Worm (Caenorhabditis elegans) whole organism, late embryonic: ENCODE measurements around the gene clec-233.

Source experiments
- C08G9.2 ChIP-seq: sonication (generic microtip); optimal IDR thresholded peaks from 2 replicates; lab custom pipeline; 2016; ENCODE audit warnings: mild to moderate bottlenecking, missing genetic modification characterization, moderate library complexity, missing compliant biosample characterization
- C38D4.7 ChIP-seq: fragments of 200-800 bp; sonication (Bioruptor generic); optimal IDR thresholded peaks from 2 replicates; lab custom pipeline; 2018; ENCODE audit warnings: mild to moderate bottlenecking, missing genetic modification characterization, moderate library complexity, missing compliant biosample characterization
- F13H6.1 ChIP-seq: sonication (generic microtip); optimal IDR thresholded peaks from 2 replicates; lab custom pipeline; 2016; ENCODE audit warnings: missing genetic modification characterization, missing compliant biosample characterization
- K09A11.1 ChIP-seq: sonication (generic microtip); optimal IDR thresholded peaks from 2 replicates; lab custom pipeline; 2017; ENCODE audit warnings: antibody characterized with exemption, mild to moderate bottlenecking, missing genetic modification characterization, missing compliant biosample characterization; ENCODE audit not compliant: insufficient read depth
- T23F11.4 ChIP-seq: fragments of 200-800 bp; sonication (Bioruptor generic); optimal IDR thresholded peaks from 2 replicates; lab custom pipeline; 2018; ENCODE audit warnings: mild to moderate bottlenecking, missing genetic modification characterization, missing compliant biosample characterization
- ama-1 ChIP-seq: fragments of 150-350 bp; optimal IDR thresholded peaks from 2 replicates; lab custom pipeline; 2014
- ceh-19 ChIP-seq: fragments of 200-800 bp; sonication (Bioruptor generic); optimal IDR thresholded peaks from 2 replicates; lab custom pipeline; 2018; ENCODE audit warnings: mild to moderate bottlenecking, missing genetic modification characterization, missing compliant biosample characterization
- ceh-24 ChIP-seq: sonication (generic microtip); optimal IDR thresholded peaks from 2 replicates; lab custom pipeline; 2016; ENCODE audit warnings: mild to moderate bottlenecking, missing genetic modification characterization, missing compliant biosample characterization
- ceh-30 ChIP-seq: fragments of 150-350 bp; optimal IDR thresholded peaks from 2 replicates; lab custom pipeline; 2014; ENCODE audit warnings: missing biosample characterization, missing genetic modification characterization
- ceh-31 ChIP-seq: sonication (generic microtip); optimal IDR thresholded peaks from 2 replicates; lab custom pipeline; 2016; ENCODE audit warnings: missing genetic modification characterization, missing compliant biosample characterization
- ceh-34 ChIP-seq: sonication (generic microtip); optimal IDR thresholded peaks from 2 replicates; lab custom pipeline; 2016; ENCODE audit warnings: mild to moderate bottlenecking, missing genetic modification characterization, missing compliant biosample characterization
- ceh-48 ChIP-seq: sonication (generic microtip); optimal IDR thresholded peaks from 2 replicates; lab custom pipeline; 2016; ENCODE audit warnings: missing genetic modification characterization, inconsistent platforms, missing compliant biosample characterization
- ceh-9 ChIP-seq: sonication (generic microtip); optimal IDR thresholded peaks from 2 replicates; lab custom pipeline; 2016; ENCODE audit warnings: mild to moderate bottlenecking, missing genetic modification characterization, inconsistent platforms, missing compliant biosample characterization
- elt-2 ChIP-seq: sonication (generic microtip); optimal IDR thresholded peaks from 2 replicates; lab custom pipeline; 2016; ENCODE audit warnings: missing genetic modification reagents, missing genetic modification characterization, missing compliant biosample characterization
- ets-4 ChIP-seq: sonication (generic microtip); optimal IDR thresholded peaks from 2 replicates; lab custom pipeline; 2016; ENCODE audit warnings: missing genetic modification characterization, missing compliant biosample characterization
- gmeb-2 ChIP-seq: sonication (generic microtip); optimal IDR thresholded peaks from 2 replicates; lab custom pipeline; 2016; ENCODE audit warnings: missing genetic modification characterization, inconsistent platforms, missing compliant biosample characterization
- hlh-13 ChIP-seq: fragments of 200-800 bp; sonication (Bioruptor generic); optimal IDR thresholded peaks from 2 replicates; lab custom pipeline; 2018; ENCODE audit warnings: mild to moderate bottlenecking, missing genetic modification characterization, missing compliant biosample characterization
- hlh-8 ChIP-seq: sonication (generic microtip); optimal IDR thresholded peaks from 2 replicates; lab custom pipeline; 2016; ENCODE audit warnings: missing genotype, missing genetic modification characterization, missing compliant biosample characterization
- lim-6 ChIP-seq: sonication (generic microtip); optimal IDR thresholded peaks from 2 replicates; lab custom pipeline; 2016; ENCODE audit warnings: missing genetic modification characterization, missing compliant biosample characterization
- madf-2 ChIP-seq: sonication (generic microtip); optimal IDR thresholded peaks from 2 replicates; lab custom pipeline; 2017; ENCODE audit warnings: missing genetic modification characterization, missing compliant biosample characterization
- mec-3 ChIP-seq: sonication (generic microtip); optimal IDR thresholded peaks from 2 replicates; lab custom pipeline; 2016; ENCODE audit warnings: borderline replicate concordance, missing genetic modification characterization, missing compliant biosample characterization
- nfya-1 ChIP-seq: sonication (generic microtip); optimal IDR thresholded peaks from 2 replicates; lab custom pipeline; 2017; ENCODE audit warnings: missing genetic modification characterization, mild to moderate bottlenecking, missing compliant biosample characterization, antibody characterized with exemption, moderate library complexity
- odd-2 ChIP-seq: sonication (generic microtip); optimal IDR thresholded peaks from 2 replicates; lab custom pipeline; 2017; ENCODE audit warnings: antibody characterized with exemption, mild to moderate bottlenecking, missing genetic modification characterization, missing compliant biosample characterization
- pax-1 ChIP-seq: fragments of 150-350 bp; optimal IDR thresholded peaks from 2 replicates; lab custom pipeline; 2014; ENCODE audit warnings: missing biosample characterization, missing genetic modification characterization
- pros-1 ChIP-seq: fragments of 150-350 bp; optimal IDR thresholded peaks from 2 replicates; lab custom pipeline; 2014; ENCODE audit warnings: missing biosample characterization, missing genetic modification reagents, missing genetic modification characterization
- ref-2 ChIP-seq: sonication (generic microtip); optimal IDR thresholded peaks from 2 replicates; lab custom pipeline; 2016; ENCODE audit warnings: missing genetic modification characterization, missing compliant biosample characterization
- rnt-1 ChIP-seq: sonication (generic microtip); optimal IDR thresholded peaks from 2 replicates; lab custom pipeline; 2016; ENCODE audit warnings: missing genetic modification characterization, missing compliant biosample characterization
- sdc-2 ChIP-seq: sonication (generic microtip); optimal IDR thresholded peaks from 2 replicates; lab custom pipeline; 2016; ENCODE audit warnings: missing genotype, missing genetic modification characterization, missing compliant biosample characterization
- sox-4 ChIP-seq: sonication (generic microtip); optimal IDR thresholded peaks from 2 replicates; lab custom pipeline; 2017; ENCODE audit warnings: mild to moderate bottlenecking, missing genetic modification characterization, inconsistent platforms, missing compliant biosample characterization
- tbx-7 ChIP-seq: sonication (generic microtip); optimal IDR thresholded peaks from 2 replicates; lab custom pipeline; 2016; ENCODE audit warnings: missing genotype, missing genetic modification characterization, missing compliant biosample characterization
- unc-55 ChIP-seq: sonication (generic microtip); optimal IDR thresholded peaks from 2 replicates; lab custom pipeline; 2017; ENCODE audit warnings: missing biosample characterization, missing genetic modification reagents, missing genetic modification characterization
- unc-86 ChIP-seq: sonication (generic microtip); optimal IDR thresholded peaks from 2 replicates; lab custom pipeline; 2016; ENCODE audit warnings: missing genetic modification characterization, missing compliant biosample characterization
- ztf-16 ChIP-seq: sonication (generic microtip); optimal IDR thresholded peaks from 2 replicates; lab custom pipeline; 2017; ENCODE audit warnings: missing genetic modification characterization, missing compliant biosample characterization

Gene clec-233

ce11 chrV:16266514-16266913, 32.8 kb downstream of the clec-233 start, which contains the start of gene T13F3.4:
T13F3.4 (minus strand) TSS chrV:16266614.
- TF ChIP-seq pax-1 (tag; lab: Kevin White, UChicago) (no peak), ceh-30 (tag; lab: Kevin White, UChicago) (no peak), mec-3 (no peak)

ce11 chrV:16269556-16269955, 35.8 kb downstream of the clec-233 start, which contains the start of the genes fbxa-2 and T13F3.8:
fbxa-2 (minus strand) TSS chrV:16269656.
T13F3.8 (plus strand) TSS chrV:16269800.
- no peak for TF ChIP-seq ceh-9 (tag; lab: Kevin White, UChicago)
- no peak for TF ChIP-seq odd-2 (tag; lab: Kevin White, UChicago)
- no peak for TF ChIP-seq hlh-13 (GFP tag; lab: Kevin White, UChicago)
- TF ChIP-seq pros-1 (tag; lab: Kevin White, UChicago) = no peak
- no peak for TF ChIP-seq ama-1 (lab: Kevin White, UChicago)
- no peak for TF ChIP-seq C38D4.7 (GFP tag; lab: Kevin White, UChicago)
- no peak for TF ChIP-seq sox-4 (tag; lab: Kevin White, UChicago)
- TF ChIP-seq lim-6 (tag; lab: Kevin White, UChicago) = no peak
- TF ChIP-seq elt-2 (tag; lab: Kevin White, UChicago) = no peak
- no peak for TF ChIP-seq ceh-24 (tag; lab: Kevin White, UChicago)
- no peak for TF ChIP-seq mec-3
- no peak for TF ChIP-seq ref-2 (tag; lab: Kevin White, UChicago)
- TF ChIP-seq F13H6.1 (tag; lab: Kevin White, UChicago) = no peak
- TF ChIP-seq ceh-48 (tag; lab: Kevin White, UChicago) = no peak
- no peak for TF ChIP-seq C08G9.2 (tag; lab: Kevin White, UChicago)
- no peak for TF ChIP-seq unc-86
- TF ChIP-seq ceh-31 = no peak
- TF ChIP-seq madf-2 (tag; lab: Kevin White, UChicago) = no peak
- TF ChIP-seq sdc-2 (tag; lab: Kevin White, UChicago) = no peak
- TF ChIP-seq nfya-1 (tag; lab: Kevin White, UChicago) = no peak

- TF ChIP-seq rnt-1 (tag; lab: Kevin White, UChicago) (no peak), C38D4.7 (GFP tag; lab: Kevin White, UChicago) (no peak)
- TF ChIP-seq, all 69 proteins: peak for 0
These were observed 37.4 kb downstream of the clec-233 start, which contains the start of gene T13F3.6 for ce11 chrV:16271121-16271520. T13F3.6 (minus strand) TSS chrV:16271221.

- TF ChIP-seq elt-2 (tag; lab: Kevin White, UChicago) (no peak), gmeb-2 (tag; lab: Kevin White, UChicago) (no peak), ceh-31 (no peak), unc-86 (no peak), ztf-16 (no peak), ets-4 (tag; lab: Kevin White, UChicago) (no peak), hlh-8 (tag; lab: Kevin White, UChicago) (no peak), ceh-48 (tag; lab: Kevin White, UChicago) (no peak)
These were observed 41.6 kb downstream of the clec-233 start, which contains the start of gene pacl-1 for ce11 chrV:16275347-16275746. pacl-1 (minus strand) TSS chrV:16275447.

ce11 chrV:16277918-16278317, 44.2 kb downstream of the clec-233 start, which contains the start of gene cyp-37B1:
cyp-37B1 (plus strand) TSS chrV:16278116.
- no peak for TF ChIP-seq tbx-7
- TF ChIP-seq elt-2 (tag; lab: Kevin White, UChicago) = peak; percentile 18
- TF ChIP-seq ztf-16 = no peak

- TF ChIP-seq K09A11.1 = no peak
- TF ChIP-seq T23F11.4 = no peak
- TF ChIP-seq unc-55 (GFP tag; lab: Kevin White, UChicago) = no peak
- no peak for TF ChIP-seq unc-86
- TF ChIP-seq ceh-34 (tag; lab: Kevin White, UChicago) = no peak
- TF ChIP-seq gmeb-2 (tag; lab: Kevin White, UChicago) = no peak
- no peak for TF ChIP-seq ceh-19 (GFP tag; lab: Kevin White, UChicago)
- TF ChIP-seq pros-1 (tag; lab: Kevin White, UChicago) = no peak
These were observed 48.4 kb downstream of the clec-233 start, which contains the start of gene F28G4.2 for ce11 chrV:16282147-16282546. F28G4.2 (minus strand) TSS chrV:16282321.
